Fruit fly (Drosophila melanogaster) whole organism, adult: ENCODE data around the gene CG32099.

ENCODE experiments used
- CG7101 ChIP-seq: fragments of 200-800 bp; sonication (Bioruptor generic); optimal IDR thresholded peaks from 2 replicates; lab custom pipeline; 2018; ENCODE audit warnings: missing biosample characterization, mild to moderate bottlenecking, missing genetic modification characterization, moderate library complexity
- Hr96 ChIP-seq: fragments of 200-800 bp; sonication (Bioruptor generic); optimal IDR thresholded peaks from 2 replicates; lab custom pipeline; 2016; ENCODE audit warnings: missing biosample characterization, missing genetic modification characterization
- Mnt ChIP-seq: fragments of 200-800 bp; sonication (Bioruptor generic); optimal IDR thresholded peaks from 2 replicates; lab custom pipeline; 2016; ENCODE audit warnings: missing biosample characterization, mild to moderate bottlenecking, missing genetic modification characterization
- bab1 ChIP-seq: fragments of 200-800 bp; sonication (Bioruptor generic); optimal IDR thresholded peaks from 3 replicates; lab custom pipeline; 2019; ENCODE audit warnings: missing biosample characterization, mild to moderate bottlenecking, missing genetic modification characterization, moderate library complexity
- ovo ChIP-seq: fragments of 200-800 bp; sonication (Bioruptor generic); optimal IDR thresholded peaks from 2 replicates; lab custom pipeline; 2016; ENCODE audit warnings: missing biosample characterization, missing genetic modification characterization
- toe ChIP-seq: fragments of 200-800 bp; sonication (Bioruptor generic); optimal IDR thresholded peaks from 2 replicates; lab custom pipeline; 2016; ENCODE audit warnings: missing biosample characterization, missing genetic modification characterization

DNA sequence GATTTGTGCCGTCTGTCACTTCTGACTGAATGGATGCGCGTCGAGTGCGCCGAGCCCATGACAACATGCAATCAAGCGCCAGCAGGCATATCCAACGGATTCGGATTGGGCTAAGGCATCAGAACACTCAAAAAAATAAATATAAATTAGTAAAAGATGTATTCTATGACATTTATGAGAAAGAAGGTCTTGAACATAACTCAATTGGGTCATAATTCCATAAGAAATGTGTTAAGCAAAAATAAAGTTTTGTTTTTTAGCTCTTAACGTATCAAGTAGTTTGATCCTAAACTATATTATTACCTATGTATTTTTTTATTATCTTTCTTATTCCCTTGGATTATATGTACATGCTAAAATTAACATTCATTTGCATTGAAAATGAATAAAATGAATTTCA is 35.5 kb upstream of the CG32099 start:
- TF ChIP-seq Hr96 (GFP tag; lab: Kevin White, UChicago), result no peak
- no peak for TF ChIP-seq toe (GFP tag; lab: Kevin White, UChicago)
- no peak for TF ChIP-seq CG7101 (tag; lab: Kevin White, UChicago)
- TF ChIP-seq bab1 (GFP tag; lab: Kevin White, UChicago), result no peak
- no peak for TF ChIP-seq ovo (GFP tag; lab: Kevin White, UChicago)
- TF ChIP-seq Mnt (GFP tag; lab: Kevin White, UChicago), result no peak
